Fruit fly (Drosophila melanogaster): ENCODE data around the gene Shawl.

The Shawl gene

DNA sequence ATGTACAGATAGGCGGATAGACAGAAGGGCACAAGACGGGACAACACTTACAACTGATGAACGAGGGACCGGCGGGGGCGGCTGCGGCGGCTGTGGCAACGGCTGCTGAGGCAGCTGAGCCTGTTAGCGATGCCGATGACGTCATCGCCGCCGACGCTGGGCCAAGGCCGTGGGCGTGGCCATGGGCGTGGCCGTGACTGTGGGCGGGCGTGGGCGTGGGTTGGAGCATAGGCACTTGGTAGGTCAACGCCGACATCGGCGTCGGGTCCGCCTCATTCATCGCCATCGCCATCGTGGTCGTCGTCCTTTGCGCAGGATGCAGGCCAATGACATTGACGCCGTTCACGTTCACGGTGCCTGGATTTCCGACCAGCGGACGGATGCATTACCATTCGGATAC, 37.2 kb downstream of the Shawl start (continued):
- TF ChIP-seq CG7357 (GFP tag; IDR thresholded peaks at IDR 0.05) (0 out of 3 replicates have a peak, but pooled peaks have one; percentile 22), slbo (GFP tag; IDR thresholded peaks at IDR 0.05) (0 out of 2 replicates have a peak, but pooled peaks have one; percentile 28), CG7786 (GFP tag; optimal IDR thresholded peaks at IDR 0.05) (no peak), Eip74EF (GFP tag; optimal IDR thresholded peaks at IDR 0.05) (no peak), hkb (optimal IDR thresholded peaks at IDR 0.05) (no peak), hkb (GFP tag; IDR thresholded peaks at IDR 0.05) (no peak), CG17829 (tag; optimal IDR thresholded peaks at IDR 0.05) (no peak), CG11456 (GFP tag; IDR thresholded peaks at IDR 0.05) (0 out of 3 replicates have a peak, but pooled peaks have one; percentile 44), shn (GFP tag; optimal IDR thresholded peaks at IDR 0.05) (no peak), CG6689 (GFP tag; IDR thresholded peaks at IDR 0.05) (no peak), jigr1 (GFP tag; IDR thresholded peaks at IDR 0.05) (0 out of 3 replicates have a peak, but pooled peaks have one; percentile 22), emc (GFP tag; optimal IDR thresholded peaks at IDR 0.05) (no peak), HHEX (GFP tag; optimal IDR thresholded peaks at IDR 0.05) (no peak), Dref (GFP tag; IDR thresholded peaks at IDR 0.05) (0 out of 2 replicates have a peak, but pooled peaks have one; percentile 21), nom (GFP tag; optimal IDR thresholded peaks at IDR 0.05) (no peak), CG33213 (GFP tag; optimal IDR thresholded peaks at IDR 0.05) (no peak), CG8944 (GFP tag; optimal IDR thresholded peaks at IDR 0.05) (no peak), Atf3 (GFP tag; optimal IDR thresholded peaks at IDR 0.05) (no peak), CG1832 (GFP tag; optimal IDR thresholded peaks at IDR 0.05) (peak; percentile 7), CG6765 (GFP tag; optimal IDR thresholded peaks at IDR 0.05) (no peak), CG2120 (GFP tag; optimal IDR thresholded peaks at IDR 0.05) (no peak), Ets65A (GFP tag) (no peak), CG10321 (GFP tag; IDR thresholded peaks at IDR 0.05) (no peak), Stat92E (GFP tag; optimal IDR thresholded peaks at IDR 0.05) (no peak), luna (GFP tag; optimal IDR thresholded peaks at IDR 0.05) (no peak), CG15514 (GFP tag; optimal IDR thresholded peaks at IDR 0.05) (no peak), CG10462 (GFP tag; optimal IDR thresholded peaks at IDR 0.05) (no peak), inv (GFP tag; IDR thresholded peaks at IDR 0.05; ENCODE audit: partially characterized antibody) (no peak), Spps (tag; optimal IDR thresholded peaks at IDR 0.05) (no peak), Camta (GFP tag; optimal IDR thresholded peaks at IDR 0.05) (no peak), CG6272 (GFP tag; IDR thresholded peaks at IDR 0.05) (0 out of 2 replicates have a peak, but pooled peaks have one; percentile 35), pita (GFP tag; optimal IDR thresholded peaks at IDR 0.05) (no peak)

DNA sequence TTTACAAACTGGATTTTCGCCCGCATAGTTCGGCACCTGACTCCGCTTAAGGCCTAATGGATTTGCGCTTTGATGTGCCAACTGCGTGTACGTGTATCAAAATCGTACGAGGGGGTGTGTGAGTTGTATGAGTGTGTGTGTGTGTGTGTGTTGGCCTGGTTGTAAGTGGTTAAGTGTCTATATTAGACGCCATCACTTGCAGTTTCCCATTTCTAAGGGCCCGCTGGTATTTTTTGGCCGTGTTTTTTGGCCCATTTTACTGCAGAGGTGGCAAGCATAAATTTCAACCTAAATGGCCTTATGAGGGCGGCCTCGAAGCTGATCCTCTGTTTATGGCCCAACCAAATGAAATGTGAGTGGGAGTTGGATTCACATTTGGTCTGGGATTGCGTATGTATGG, 45.2 kb downstream of the Shawl start:
- TF ChIP-seq p53 (GFP tag; optimal IDR thresholded peaks at IDR 0.05) (no peak), abd-A (tag; optimal IDR thresholded peaks at IDR 0.05) (peak; percentile 52), CG1602 (GFP tag; optimal IDR thresholded peaks at IDR 0.05) (no peak)

DNA sequence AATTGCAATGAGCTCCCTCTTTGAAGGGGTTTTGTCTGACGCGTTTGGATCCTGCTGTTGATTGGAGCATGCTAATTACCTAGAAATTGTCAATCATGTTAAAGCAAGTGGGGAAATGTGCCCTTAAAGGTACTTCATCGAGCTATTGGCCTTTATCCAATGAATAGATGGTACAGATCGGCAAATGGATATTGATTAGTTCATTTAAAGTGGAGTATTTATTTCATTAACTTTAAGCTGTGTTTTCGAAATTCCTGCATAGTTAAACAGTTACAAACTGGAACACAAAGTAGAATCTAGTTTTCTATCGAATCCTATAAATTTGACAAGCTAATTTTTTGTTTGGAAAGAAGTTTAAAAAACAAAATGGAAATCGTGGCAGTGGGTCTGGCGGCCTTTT, 47.6 kb downstream of the Shawl start, which contains the start of gene CG34181:
Gene CG34181 (plus strand): TSS at position 301 of the 400 bp plus-strand sequence.
- TF ChIP-seq Med (GFP tag): no peak
- TF ChIP-seq Ets65A (GFP tag): peak; percentile 49

DNA sequence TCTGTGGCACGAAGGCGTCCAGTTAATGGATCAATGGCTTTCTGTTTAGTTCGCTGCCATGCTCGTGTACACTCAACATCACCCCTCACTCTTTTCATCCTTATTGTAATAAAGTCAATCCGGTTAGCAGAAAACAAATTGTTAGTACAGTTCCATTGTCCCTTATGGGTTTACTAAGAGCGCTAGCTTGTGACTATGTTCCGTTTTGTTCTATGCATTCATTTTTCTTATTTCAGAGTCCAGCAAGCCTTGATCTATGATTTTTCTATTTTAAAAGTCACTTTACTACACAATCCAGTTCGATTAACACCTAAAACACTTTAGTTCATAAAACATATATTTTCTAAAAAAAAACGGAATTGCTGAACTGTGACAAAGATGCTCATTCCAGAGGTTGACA, 64.8 kb downstream of the Shawl start, which contains the start of gene CG13110:
Gene CG13110 (plus strand): TSS at position 301 of the 400 bp plus-strand sequence.
- TF ChIP-seq sens-2 (GFP tag; IDR thresholded peaks at IDR 0.05) (no peak), Sry-β (GFP tag; optimal IDR thresholded peaks at IDR 0.05) (no peak), ranshi (GFP tag; IDR thresholded peaks at IDR 0.05) (no peak), CG7928 (GFP tag; optimal IDR thresholded peaks at IDR 0.05) (no peak), Fer2 (tag; optimal IDR thresholded peaks at IDR 0.05) (no peak), jumu (GFP tag; optimal IDR thresholded peaks at IDR 0.05) (no peak), Spps (tag; optimal IDR thresholded peaks at IDR 0.05) (no peak), CG18764 (GFP tag; optimal IDR thresholded peaks at IDR 0.05) (no peak), lov (optimal IDR thresholded peaks at IDR 0.05) (no peak), lov (GFP tag; IDR thresholded peaks at IDR 0.05) (no peak), NC2α (GFP tag; optimal IDR thresholded peaks at IDR 0.05) (no peak), CG4820 (GFP tag; optimal IDR thresholded peaks at IDR 0.05) (no peak), CG2129 (GFP tag; IDR thresholded peaks at IDR 0.05; ENCODE audit: partially characterized antibody) (no peak), Neu2 (GFP tag; optimal IDR thresholded peaks at IDR 0.05; ENCODE audit: borderline replicate concordance) (no peak)
